Worm (Caenorhabditis elegans) whole organism, L4 larva: ENCODE measurements around the gene nhr-175.

ENCODE experiments used
- R02D3.7 ChIP-seq: fragments of 150-350 bp; sonication (generic microtip); optimal IDR thresholded peaks from 3 replicates; lab custom pipeline; 2014; ENCODE audit warnings: missing biosample characterization, missing genetic modification characterization
- T20F7.1 ChIP-seq: fragments of 200-800 bp; sonication (Bioruptor generic); optimal IDR thresholded peaks from 2 replicates; lab custom pipeline; 2018; ENCODE audit warnings: mild to moderate bottlenecking, missing genetic modification characterization, missing compliant biosample characterization
- Y105C5A.15 ChIP-seq: fragments of 200-800 bp; sonication (Bioruptor generic); IDR thresholded peaks from 2 replicates; pipeline ENCODE4 v1.3.6; 2022; ENCODE audit warnings: missing genetic modification characterization, missing compliant biosample characterization
- ZK337.2 ChIP-seq: fragments of 200-800 bp; sonication (Bioruptor generic); IDR thresholded peaks from 2 replicates; pipeline ENCODE4 v1.3.6; 2022; ENCODE audit warnings: missing genetic modification reagents, missing genetic modification characterization, missing compliant biosample characterization
- aha-1 ChIP-seq: fragments of 150-350 bp; peaks from one replicate; lab custom pipeline; 2014; ENCODE audit warnings: missing biosample characterization, missing genetic modification characterization
- ceh-62 ChIP-seq: sonication (generic microtip); optimal IDR thresholded peaks from 2 replicates; lab custom pipeline; 2017; ENCODE audit warnings: missing biosample characterization, missing genetic modification characterization
- ceh-82 ChIP-seq: sonication (generic microtip); optimal IDR thresholded peaks from 2 replicates; lab custom pipeline; 2017; ENCODE audit warnings: missing biosample characterization, missing genetic modification characterization
- ctbp-1 ChIP-seq: fragments of 200-800 bp; sonication (Bioruptor generic); IDR thresholded peaks from 2 replicates; pipeline ENCODE4 v1.3.6; 2022; ENCODE audit warnings: missing genetic modification reagents, missing genetic modification characterization, missing compliant biosample characterization
- dmd-9 ChIP-seq: fragments of 200-800 bp; sonication (Bioruptor generic); IDR thresholded peaks from 2 replicates; pipeline ENCODE4 v1.3.6; 2022; ENCODE audit warnings: missing genetic modification reagents, missing genetic modification characterization, missing compliant biosample characterization
- dpl-1 ChIP-seq: fragments of 150-350 bp; optimal IDR thresholded peaks from 2 replicates; lab custom pipeline; 2014; ENCODE audit warnings: missing biosample characterization, missing genetic modification reagents, missing genetic modification characterization
- dve-1 ChIP-seq: sonication (generic microtip); optimal IDR thresholded peaks from 2 replicates; lab custom pipeline; 2017; ENCODE audit warnings: antibody characterized with exemption, mild to moderate bottlenecking, missing genetic modification characterization, missing compliant biosample characterization; ENCODE audit not compliant: insufficient read depth
- egl-27 ChIP-seq: sonication (generic microtip); optimal IDR thresholded peaks from 3 replicates; lab custom pipeline; 2017; ENCODE audit warnings: missing biosample characterization, missing genetic modification reagents, missing genetic modification characterization
- gei-8 ChIP-seq: fragments of 200-800 bp; sonication (Bioruptor generic); optimal IDR thresholded peaks from 2 replicates; lab custom pipeline; 2018; ENCODE audit warnings: mild to moderate bottlenecking, missing genetic modification characterization, missing compliant biosample characterization
- lin-1 ChIP-seq: fragments of 200-800 bp; sonication (Bioruptor generic); IDR thresholded peaks from 2 replicates; pipeline ENCODE4 v1.3.6; 2022; ENCODE audit warnings: missing genetic modification reagents, missing genetic modification characterization, missing compliant biosample characterization
- lin-29 ChIP-seq: fragments of 200-800 bp; sonication (Bioruptor generic); IDR thresholded peaks from 2 replicates; pipeline ENCODE4 v1.3.6; 2022; ENCODE audit warnings: missing genetic modification reagents, missing genetic modification characterization, missing compliant biosample characterization
- lir-3 ChIP-seq: sonication (generic microtip); optimal IDR thresholded peaks from 2 replicates; lab custom pipeline; 2016; ENCODE audit warnings: mild to moderate bottlenecking, missing genetic modification characterization, missing compliant biosample characterization
- madf-9 ChIP-seq: fragments of 200-800 bp; sonication (Bioruptor generic); conservative IDR thresholded peaks from 2 replicates; pipeline ENCODE4 v1.3.6; 2022; ENCODE audit warnings: missing genetic modification reagents, missing genetic modification characterization, missing compliant biosample characterization
- mdl-1 ChIP-seq, 2 experiments: fragments of 150-350 bp in 1 of 2; sonication (generic microtip) in 1 of 2; optimal IDR thresholded peaks; 2 replicates each; lab custom pipeline; 2014 to 2017; ENCODE audit warnings: missing biosample characterization in 2 of 2, missing genetic modification characterization in 2 of 2
- mes-2 ChIP-seq: sonication (generic microtip); optimal IDR thresholded peaks from 2 replicates; lab custom pipeline; 2016; ENCODE audit warnings: missing genotype, mild to moderate bottlenecking, missing genetic modification characterization, missing compliant biosample characterization; ENCODE audit not compliant: poor library complexity, severe bottlenecking
- mxl-2 ChIP-seq: fragments of 200-800 bp; sonication (Bioruptor generic); conservative IDR thresholded peaks from 2 replicates; pipeline ENCODE4 v1.3.6; 2022; ENCODE audit warnings: missing genetic modification reagents, missing genetic modification characterization, missing compliant biosample characterization
- nhr-10 ChIP-seq: fragments of 150-350 bp; optimal IDR thresholded peaks from 2 replicates; lab custom pipeline; 2014; ENCODE audit warnings: missing biosample characterization, missing genetic modification characterization
- nhr-102 ChIP-seq: sonication (generic microtip); optimal IDR thresholded peaks from 2 replicates; lab custom pipeline; 2016; ENCODE audit warnings: mild to moderate bottlenecking, missing genetic modification characterization, moderate library complexity, missing compliant biosample characterization
- nhr-11 ChIP-seq: fragments of 150-350 bp; optimal IDR thresholded peaks from 2 replicates; lab custom pipeline; 2014; ENCODE audit warnings: missing biosample characterization, missing genetic modification characterization
- nhr-6 ChIP-seq: fragments of 150-350 bp; optimal IDR thresholded peaks from 2 replicates; lab custom pipeline; 2014; ENCODE audit warnings: missing biosample characterization, missing genetic modification characterization
- pqm-1 ChIP-seq: sonication (generic microtip); optimal IDR thresholded peaks from 2 replicates; lab custom pipeline; 2017; ENCODE audit warnings: missing biosample characterization, missing genetic modification characterization
- rbr-2 ChIP-seq: sonication (generic microtip); optimal IDR thresholded peaks from 2 replicates; lab custom pipeline; 2016; ENCODE audit warnings: missing genotype, missing genetic modification characterization, missing compliant biosample characterization
- snpc-1.2 ChIP-seq: fragments of 200-800 bp; sonication (Bioruptor generic); IDR thresholded peaks from 2 replicates; pipeline ENCODE4 v1.3.6; 2022; ENCODE audit warnings: missing genetic modification reagents, missing genetic modification characterization, missing compliant biosample characterization
- tra-1 ChIP-seq: fragments of 200-800 bp; sonication (Bioruptor generic); IDR thresholded peaks from 2 replicates; pipeline ENCODE4 v1.3.6; 2022; ENCODE audit warnings: missing genetic modification reagents, missing genetic modification characterization, missing compliant biosample characterization
- unc-62 ChIP-seq, 3 experiments: fragments of 150-350 bp in 1 of 3; sonication (generic microtip); optimal IDR thresholded peaks in 2 of 3; peaks in 1 of 3; 1 replicate in 1 of 3; 2 replicates in 2 of 3; lab custom pipeline; 2014 to 2017; ENCODE audit warnings: missing biosample characterization in 3 of 3, missing genetic modification characterization in 3 of 3, missing genetic modification reagents in 3 of 3, missing genotype in 1 of 3
- zfp-3 ChIP-seq: fragments of 200-800 bp; sonication (Bioruptor generic); conservative IDR thresholded peaks from 2 replicates; pipeline ENCODE4 v1.3.6; 2022; ENCODE audit warnings: missing genetic modification reagents, missing genetic modification characterization, missing compliant biosample characterization
- ztf-11 ChIP-seq: fragments of 150-350 bp; optimal IDR thresholded peaks from 2 replicates; lab custom pipeline; 2014; ENCODE audit warnings: missing biosample characterization, missing genetic modification characterization

The nhr-175 gene

DNA sequence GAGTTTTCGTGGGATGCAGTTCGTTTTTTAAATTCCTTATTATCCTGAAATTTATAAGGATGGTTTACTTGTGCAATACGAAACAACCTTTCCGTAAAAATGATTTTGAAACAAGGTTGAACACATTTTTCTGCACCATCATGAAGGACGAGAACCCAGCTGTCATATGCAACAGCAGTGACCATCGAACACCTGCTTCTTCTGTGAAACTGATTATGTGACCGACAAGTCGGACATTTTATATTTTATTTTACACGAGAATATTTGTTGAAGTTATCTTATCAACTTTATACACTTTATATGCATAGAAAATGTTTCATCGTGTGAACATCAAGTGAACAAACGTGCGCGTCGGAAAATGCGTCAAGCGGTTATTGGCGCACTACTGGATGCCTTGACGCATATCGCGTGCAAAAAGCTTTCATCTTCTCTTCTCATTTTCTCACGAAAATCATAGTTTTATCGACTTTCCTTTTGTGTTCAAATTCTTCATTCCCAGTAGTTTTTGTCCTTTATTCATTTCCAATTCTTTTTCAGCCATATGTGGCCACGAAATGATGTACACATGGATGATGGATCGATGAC, 47.6 kb upstream of the nhr-175 start, which contains the start of gene sel-10 (continued):
- TF ChIP-seq T20F7.1 (GFP tag; lab: Kevin White, UChicago) (peak; percentile 67), mxl-2 (GFP tag; lab: Robert Waterston, UW) (no peak), dve-1 (no peak), tra-1 (GFP tag; lab: Robert Waterston, UW) (no peak), ceh-62 (tag; lab: Kevin White, UChicago) (no peak), pqm-1 (tag; lab: Kevin White, UChicago) (no peak), gei-8 (GFP tag; lab: Kevin White, UChicago) (no peak), aha-1 (peak; percentile 98), ztf-11 (tag; lab: Kevin White, UChicago) (no peak), dmd-9 (GFP tag; lab: Robert Waterston, UW) (no peak), nhr-6 (tag; lab: Kevin White, UChicago) (peak; percentile 89), mes-2 (tag; lab: Kevin White, UChicago) (peak; percentile 84), lir-3 (tag; lab: Kevin White, UChicago) (no peak), ceh-82 (tag; lab: Kevin White, UChicago) (no peak), lin-1 (no peak)

DNA sequence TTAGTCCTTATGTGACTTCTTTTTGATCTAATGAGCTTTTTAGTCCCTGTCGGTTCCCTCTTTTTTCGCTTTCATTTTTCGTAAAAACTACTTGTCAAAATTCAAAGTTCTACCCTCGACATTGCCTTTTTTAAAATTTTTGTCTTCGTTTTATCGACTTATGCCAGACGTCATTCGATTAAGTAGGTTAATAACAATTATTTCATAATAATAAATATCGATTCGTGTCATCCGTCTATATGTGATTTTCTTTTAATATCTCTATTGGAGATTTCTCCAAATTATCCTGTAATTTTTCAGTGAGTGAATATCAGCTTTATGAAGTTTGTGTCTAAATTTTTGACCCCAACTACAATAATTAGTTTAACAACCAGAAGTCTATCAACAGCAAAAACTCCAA, 43.7 kb upstream of the nhr-175 start, which contains the start of gene hpo-31:
hpo-31 (plus strand) TSS at position 301 of the 400 bp plus-strand sequence.
- no peak for TF ChIP-seq lin-29 (GFP tag; lab: Robert Waterston, UW)
- no peak for TF ChIP-seq madf-9 (GFP tag; lab: Robert Waterston, UW)
- TF ChIP-seq aha-1, result peak; percentile 72
- no peak for TF ChIP-seq nhr-102 (tag; lab: Kevin White, UChicago)
- TF ChIP-seq dmd-9 (GFP tag; lab: Robert Waterston, UW), result no peak
- TF ChIP-seq nhr-10 (tag; lab: Kevin White, UChicago), result no peak

DNA sequence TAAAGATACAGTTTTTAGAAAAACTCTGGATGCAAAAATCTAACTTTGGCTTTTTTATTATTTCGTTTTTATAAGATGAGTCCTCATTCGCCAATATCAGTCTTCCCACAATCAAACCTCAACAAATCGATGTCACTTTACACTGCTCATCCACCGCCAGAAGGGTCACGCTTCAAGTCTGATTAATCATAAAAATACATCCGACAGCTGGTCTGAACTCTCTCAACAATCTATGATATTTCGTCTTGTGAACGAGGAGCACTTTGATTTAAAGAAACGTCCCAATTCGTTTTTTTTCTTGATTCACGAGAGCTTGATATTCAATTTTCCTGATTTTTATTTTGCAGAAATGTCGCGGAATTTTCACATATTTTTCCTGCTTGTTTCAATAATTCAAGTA, 38.6 kb upstream of the nhr-175 start, which contains the start of gene nrf-5:
nrf-5 (plus strand) TSS at position 348 of the 400 bp plus-strand sequence.
- no peak for TF ChIP-seq snpc-1.2 (GFP tag; lab: Robert Waterston, UW)
- peak; percentile 2 for TF ChIP-seq aha-1
- TF ChIP-seq nhr-102 (tag; lab: Kevin White, UChicago), result no peak
- no peak for TF ChIP-seq nhr-11 (tag; lab: Kevin White, UChicago)
- TF ChIP-seq unc-62 (GFP tag; optimal IDR thresholded peaks at IDR 0.05 in 1 of 2; lab: Kevin White, UChicago), result peak in 1 of 2 experiments; percentile 75
- no peak for TF ChIP-seq unc-62 (tag; optimal IDR thresholded peaks at IDR 0.05; lab: Kevin White, UChicago)
- TF ChIP-seq mes-2 (tag; lab: Kevin White, UChicago), result no peak
- no peak for TF ChIP-seq egl-27 (tag; lab: Kevin White, UChicago)

DNA sequence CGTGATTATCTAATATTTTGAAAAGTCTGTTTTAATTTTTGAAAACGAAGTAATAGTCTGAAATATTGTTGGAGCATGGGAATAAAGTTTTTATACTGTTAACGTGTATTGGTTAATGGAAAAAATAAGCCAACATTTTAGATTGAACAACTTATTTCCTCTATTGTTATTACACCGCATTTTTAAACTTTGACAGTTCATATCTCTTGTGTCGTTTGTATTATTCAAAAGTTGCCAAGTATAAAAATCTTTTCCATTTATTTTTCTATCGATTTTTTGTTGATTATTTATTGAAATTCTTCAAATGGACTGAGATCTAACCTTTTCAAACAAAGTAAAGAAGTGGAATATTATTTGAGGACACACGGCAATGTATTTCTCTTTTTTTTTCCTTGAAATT, 35.7 kb upstream of the nhr-175 start, which contains the start of gene str-165:
str-165 (plus strand) TSS at position 301 of the 400 bp plus-strand sequence.
- no peak for TF ChIP-seq rbr-2
- TF ChIP-seq unc-62 (GFP tag; optimal IDR thresholded peaks at IDR 0.05 in 1 of 2; lab: Kevin White, UChicago), result peak in 1 of 2 experiments; percentile 61
- no peak for TF ChIP-seq unc-62 (tag; optimal IDR thresholded peaks at IDR 0.05; lab: Kevin White, UChicago)
- no peak for TF ChIP-seq Y105C5A.15 (GFP tag; lab: Robert Waterston, UW)

DNA sequence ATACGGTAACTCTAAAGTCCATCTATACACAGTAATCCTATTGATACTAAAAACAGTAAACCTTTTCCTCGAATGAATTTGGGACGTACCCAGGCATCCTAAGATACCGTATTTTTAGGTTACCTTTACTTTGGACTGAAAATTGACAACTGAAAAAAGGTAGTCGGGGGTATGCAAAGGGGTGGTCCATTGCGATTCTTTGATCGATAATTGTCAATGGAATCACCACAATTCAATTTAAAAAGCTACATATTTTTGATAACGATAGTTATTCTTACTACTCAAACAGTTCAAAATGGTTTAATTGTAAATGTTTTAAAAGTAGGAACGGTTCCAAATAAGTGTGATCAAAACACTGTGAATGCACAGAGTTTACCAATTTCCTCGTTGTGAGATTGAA, 32.5 kb upstream of the nhr-175 start, which contains the start of gene srx-129:
srx-129 (plus strand) TSS at position 301 of the 400 bp plus-strand sequence.
- no peak for TF ChIP-seq ctbp-1 (GFP tag; lab: Robert Waterston, UW)
- no peak for TF ChIP-seq mdl-1 (tag; optimal IDR thresholded peaks at IDR 0.05; lab: Kevin White, UChicago)
- TF ChIP-seq T20F7.1 (GFP tag; lab: Kevin White, UChicago), result no peak
- TF ChIP-seq mes-2 (tag; lab: Kevin White, UChicago), result no peak
- TF ChIP-seq dpl-1 (GFP tag; lab: Kevin White, UChicago), result no peak
- no peak for TF ChIP-seq lin-1
- TF ChIP-seq snpc-1.2 (GFP tag; lab: Robert Waterston, UW), result no peak
- no peak for TF ChIP-seq R02D3.7
- no peak for TF ChIP-seq zfp-3
- no peak for TF ChIP-seq ZK337.2
